Worm (Caenorhabditis elegans) whole organism, young adult: ENCODE measurements around the gene C32D5.10.

ENCODE experiments used
- B0019.2 ChIP-seq: fragments of 200-800 bp; sonication (Bioruptor generic); conservative IDR thresholded peaks from 2 replicates; pipeline ENCODE4 v1.3.6; 2022; ENCODE audit warnings: missing genetic modification reagents, missing genetic modification characterization, missing compliant biosample characterization
- B0336.3 ChIP-seq: fragments of 200-800 bp; sonication (Bioruptor generic); IDR thresholded peaks from 2 replicates; pipeline ENCODE4 v1.3.6; 2022; ENCODE audit warnings: missing genetic modification characterization, missing compliant biosample characterization
- F23B12.7 ChIP-seq: sonication (generic microtip); optimal IDR thresholded peaks from 2 replicates; lab custom pipeline; 2017; ENCODE audit warnings: missing genetic modification characterization, mild to moderate bottlenecking, missing compliant biosample characterization, antibody characterized with exemption, moderate library complexity; ENCODE audit not compliant: insufficient read depth
- F33H1.4 ChIP-seq: fragments of 200-800 bp; sonication (Bioruptor generic); IDR thresholded peaks from 2 replicates; pipeline ENCODE4 v1.3.6; 2022; ENCODE audit warnings: missing genetic modification reagents, missing genetic modification characterization, missing compliant biosample characterization
- F57A8.1 ChIP-seq: fragments of 200-800 bp; sonication (Bioruptor generic); optimal IDR thresholded peaks from 2 replicates; lab custom pipeline; 2018; ENCODE audit warnings: mild to moderate bottlenecking, missing genetic modification characterization, moderate library complexity, missing compliant biosample characterization
- K11D2.4 ChIP-seq: fragments of 200-800 bp; sonication (Bioruptor generic); IDR thresholded peaks from 2 replicates; pipeline ENCODE4 v1.3.6; 2022; ENCODE audit warnings: missing genetic modification reagents, missing genetic modification characterization, missing compliant biosample characterization
- K12H6.12 ChIP-seq: fragments of 200-800 bp; sonication (Bioruptor generic); optimal IDR thresholded peaks from 2 replicates; lab custom pipeline; 2018; ENCODE audit warnings: mild to moderate bottlenecking, missing genetic modification characterization, missing compliant biosample characterization
- T07F8.4 ChIP-seq: sonication (generic microtip); optimal IDR thresholded peaks from 2 replicates; lab custom pipeline; 2016; ENCODE audit warnings: mild to moderate bottlenecking, missing genetic modification characterization, moderate library complexity, missing compliant biosample characterization
- T26A5.8 ChIP-seq: sonication (generic microtip); optimal IDR thresholded peaks from 2 replicates; lab custom pipeline; 2016; ENCODE audit warnings: missing genetic modification characterization, missing compliant biosample characterization
- Y53F4B.3 ChIP-seq: fragments of 200-800 bp; sonication (Bioruptor generic); IDR thresholded peaks from 2 replicates; pipeline ENCODE4 v1.3.6; 2022; ENCODE audit warnings: missing genetic modification reagents, missing genetic modification characterization, missing compliant biosample characterization
- Y53G8AR.9 ChIP-seq: fragments of 200-800 bp; sonication (Bioruptor generic); conservative IDR thresholded peaks from 2 replicates; pipeline ENCODE4 v1.3.6; 2022; ENCODE audit warnings: missing genetic modification reagents, missing genetic modification characterization, missing compliant biosample characterization
- aptf-2 ChIP-seq: fragments of 200-800 bp; sonication (Bioruptor generic); conservative IDR thresholded peaks from 2 replicates; pipeline ENCODE4 v1.3.6; 2022; ENCODE audit warnings: missing genetic modification reagents, missing genetic modification characterization, missing compliant biosample characterization
- attf-3 ChIP-seq: fragments of 200-800 bp; sonication (Bioruptor generic); conservative IDR thresholded peaks from 2 replicates; pipeline ENCODE4 v1.3.6; 2022; ENCODE audit warnings: missing genetic modification reagents, missing genetic modification characterization, missing compliant biosample characterization
- cebp-1 ChIP-seq, 2 experiments: fragments of 200-800 bp in 1 of 2; sonication (Bioruptor generic) in 1 of 2; sonication (generic microtip) in 1 of 2; IDR thresholded peaks in 1 of 2; optimal IDR thresholded peaks in 1 of 2; 2 replicates each; pipeline versions ENCODE4 v1.3.6 to Lab custom; 2017 to 2022; ENCODE audit warnings: missing compliant biosample characterization in 2 of 2, missing genetic modification characterization in 2 of 2, mild to moderate bottlenecking in 1 of 2, missing genetic modification reagents in 1 of 2, moderate library complexity in 1 of 2
- ceh-91 ChIP-seq: fragments of 200-800 bp; sonication (Bioruptor generic); IDR thresholded peaks from 2 replicates; pipeline ENCODE4 v1.3.6; 2022; ENCODE audit warnings: missing genetic modification reagents, missing genetic modification characterization, missing compliant biosample characterization
- chd-7 ChIP-seq: sonication (generic microtip); optimal IDR thresholded peaks from 2 replicates; lab custom pipeline; 2016; ENCODE audit warnings: mild to moderate bottlenecking, missing genetic modification characterization, moderate library complexity, missing compliant biosample characterization
- dpl-1 ChIP-seq: fragments of 150-350 bp; optimal IDR thresholded peaks from 2 replicates; lab custom pipeline; 2014; ENCODE audit warnings: missing biosample characterization, missing genetic modification reagents, missing genetic modification characterization
- efl-1 ChIP-seq: fragments of 150-350 bp; optimal IDR thresholded peaks from 2 replicates; lab custom pipeline; 2014; ENCODE audit warnings: missing biosample characterization, missing genetic modification reagents, missing genetic modification characterization
- ets-4 ChIP-seq: fragments of 200-800 bp; sonication (Bioruptor generic); optimal IDR thresholded peaks from 2 replicates; lab custom pipeline; 2018; ENCODE audit warnings: mild to moderate bottlenecking, missing genetic modification characterization, missing compliant biosample characterization
- fkh-3 ChIP-seq: sonication (generic microtip); optimal IDR thresholded peaks from 2 replicates; lab custom pipeline; 2016; ENCODE audit warnings: mild to moderate bottlenecking, missing genetic modification characterization, missing compliant biosample characterization
- hlh-12 ChIP-seq: sonication (generic microtip); optimal IDR thresholded peaks from 2 replicates; lab custom pipeline; 2016; ENCODE audit warnings: missing genetic modification characterization, missing compliant biosample characterization
- hmg-1.2 ChIP-seq: fragments of 200-800 bp; sonication (Bioruptor generic); IDR thresholded peaks from 2 replicates; pipeline ENCODE4 v1.3.6; 2022; ENCODE audit warnings: missing genetic modification reagents, missing genetic modification characterization, missing compliant biosample characterization
- lin-35 ChIP-seq, 3 experiments: fragments of 150-350 bp in 2 of 3; sonication (generic microtip) in 1 of 3; optimal IDR thresholded peaks; 2 replicates each; lab custom pipeline; 2014 to 2018; ENCODE audit warnings: missing biosample characterization in 3 of 3, missing genetic modification characterization in 3 of 3, missing genetic modification reagents in 3 of 3
- lin-54 ChIP-seq: fragments of 200-800 bp; sonication (Bioruptor generic); optimal IDR thresholded peaks from 2 replicates; lab custom pipeline; 2018; ENCODE audit warnings: mild to moderate bottlenecking, missing genetic modification characterization, missing compliant biosample characterization
- lsl-1 ChIP-seq: fragments of 200-800 bp; sonication (Bioruptor generic); optimal IDR thresholded peaks from 2 replicates; lab custom pipeline; 2018; ENCODE audit warnings: mild to moderate bottlenecking, missing genetic modification characterization, moderate library complexity, missing compliant biosample characterization
- madf-10 ChIP-seq: sonication (generic microtip); optimal IDR thresholded peaks from 2 replicates; lab custom pipeline; 2016; ENCODE audit warnings: mild to moderate bottlenecking, missing genetic modification characterization, missing compliant biosample characterization
- madf-6 ChIP-seq: fragments of 200-800 bp; sonication (Bioruptor generic); IDR thresholded peaks from 2 replicates; pipeline ENCODE4 v1.3.6; 2022; ENCODE audit warnings: missing genetic modification reagents, missing genetic modification characterization, missing compliant biosample characterization
- mcd-1 ChIP-seq: fragments of 200-800 bp; sonication (Bioruptor generic); IDR thresholded peaks from 2 replicates; pipeline ENCODE4 v1.3.6; 2022; ENCODE audit warnings: missing genetic modification reagents, missing genetic modification characterization, missing compliant biosample characterization
- nfya-1 ChIP-seq: sonication (generic microtip); optimal IDR thresholded peaks from 2 replicates; lab custom pipeline; 2017; ENCODE audit warnings: antibody characterized with exemption, missing compliant biosample characterization, missing genetic modification characterization, borderline replicate concordance; ENCODE audit not compliant: insufficient read depth
- nhr-120 ChIP-seq: fragments of 200-800 bp; sonication (Bioruptor generic); IDR thresholded peaks from 2 replicates; pipeline ENCODE4 v1.3.6; 2022; ENCODE audit warnings: missing genetic modification characterization, missing compliant biosample characterization
- nhr-179 ChIP-seq: sonication (generic microtip); optimal IDR thresholded peaks from 2 replicates; lab custom pipeline; 2016; ENCODE audit warnings: mild to moderate bottlenecking, missing genetic modification characterization, missing compliant biosample characterization
- pbrm-1 ChIP-seq: fragments of 200-800 bp; sonication (Bioruptor generic); IDR thresholded peaks from 2 replicates; pipeline ENCODE4 v1.3.6; 2022; ENCODE audit warnings: missing genetic modification reagents, missing genetic modification characterization, missing compliant biosample characterization
- rec-8 ChIP-seq, 2 experiments: sonication (generic microtip); optimal IDR thresholded peaks; 2 replicates each; lab custom pipeline; 2016; ENCODE audit warnings: mild to moderate bottlenecking in 2 of 2, missing genetic modification characterization in 2 of 2, missing genetic modification reagents in 2 of 2, missing genotype in 2 of 2, missing biosample characterization in 1 of 2, missing compliant biosample characterization in 1 of 2, moderate library complexity in 1 of 2
- sea-2 ChIP-seq: fragments of 200-800 bp; sonication (Bioruptor generic); IDR thresholded peaks from 2 replicates; pipeline ENCODE4 v1.3.6; 2022; ENCODE audit warnings: missing genetic modification characterization, missing compliant biosample characterization
- sptf-2 ChIP-seq: fragments of 200-800 bp; sonication (Bioruptor generic); optimal IDR thresholded peaks from 2 replicates; lab custom pipeline; 2018; ENCODE audit warnings: mild to moderate bottlenecking, missing genetic modification characterization, missing compliant biosample characterization
- tlf-1 ChIP-seq: fragments of 200-800 bp; sonication (Bioruptor generic); optimal IDR thresholded peaks from 2 replicates; lab custom pipeline; 2018; ENCODE audit warnings: mild to moderate bottlenecking, missing genetic modification characterization, missing compliant biosample characterization
- unc-130 ChIP-seq: sonication (generic microtip); optimal IDR thresholded peaks from 2 replicates; lab custom pipeline; 2016; ENCODE audit warnings: missing genetic modification reagents, missing genetic modification characterization, missing compliant biosample characterization
- unc-62 ChIP-seq: fragments of 150-350 bp; optimal IDR thresholded peaks from 2 replicates; lab custom pipeline; 2014; ENCODE audit warnings: missing biosample characterization, missing genetic modification reagents, missing genetic modification characterization
- xnd-1 ChIP-seq: sonication (generic microtip); optimal IDR thresholded peaks from 2 replicates; lab custom pipeline; 2016; ENCODE audit warnings: missing genotype, missing genetic modification reagents, missing genetic modification characterization, missing compliant biosample characterization
- zim-3 ChIP-seq: sonication (generic microtip); optimal IDR thresholded peaks from 2 replicates; lab custom pipeline; 2017; ENCODE audit warnings: mild to moderate bottlenecking, missing genetic modification characterization, moderate library complexity, missing compliant biosample characterization
- ztf-18 ChIP-seq: sonication (generic microtip); optimal IDR thresholded peaks from 2 replicates; lab custom pipeline; 2016; ENCODE audit warnings: missing genotype, mild to moderate bottlenecking, missing genetic modification characterization, missing compliant biosample characterization
- ztf-22 ChIP-seq: fragments of 200-800 bp; sonication (Bioruptor generic); optimal IDR thresholded peaks from 2 replicates; lab custom pipeline; 2018; ENCODE audit warnings: mild to moderate bottlenecking, missing genetic modification characterization, moderate library complexity, missing compliant biosample characterization
- ztf-6 ChIP-seq: fragments of 200-800 bp; sonication (Bioruptor generic); IDR thresholded peaks from 2 replicates; pipeline ENCODE4 v1.3.6; 2022; ENCODE audit warnings: missing genetic modification reagents, missing genetic modification characterization, missing compliant biosample characterization

Gene C32D5.10

DNA sequence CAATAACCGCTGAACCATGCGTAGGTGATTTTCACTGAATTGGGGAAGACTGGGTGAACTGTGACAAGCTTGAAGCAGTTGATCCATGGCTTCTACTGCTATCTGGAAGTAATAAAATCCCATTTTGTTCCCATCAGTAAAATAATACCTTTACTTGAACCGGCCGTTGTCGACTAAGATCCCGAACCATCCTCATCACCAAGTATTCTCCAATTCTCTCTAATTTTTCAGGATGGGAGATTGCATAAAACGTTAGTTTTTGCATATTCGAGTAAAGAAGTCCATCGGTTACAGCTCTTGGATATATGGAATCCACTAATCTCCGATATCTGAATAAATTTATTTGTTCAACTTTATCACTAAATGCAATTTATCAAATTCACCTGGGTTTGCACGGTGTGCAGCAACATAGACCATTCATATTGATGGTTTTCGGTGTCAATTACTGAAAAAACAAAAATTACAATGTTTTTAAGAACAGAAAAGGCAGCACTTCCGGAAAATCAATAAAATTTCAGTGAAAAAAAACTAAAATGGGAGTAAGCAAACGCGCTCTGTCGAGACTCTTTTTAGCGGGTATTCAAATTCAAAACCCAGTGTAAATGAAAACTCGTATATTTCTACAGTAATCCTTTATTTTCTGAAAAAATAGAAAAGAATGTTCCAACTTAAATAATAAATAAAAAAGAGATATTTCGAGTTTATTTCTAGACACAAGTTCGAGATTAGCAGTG, 31.0 kb downstream of the C32D5.10 start, which contains the start of gene efr-3:
efr-3 (minus strand) TSS at position 505 of the 734 bp plus-strand sequence.
- TF ChIP-seq unc-62 (GFP tag; lab: Kevin White, UChicago) = no peak
- peak; percentile 84 for TF ChIP-seq lin-54
- TF ChIP-seq tlf-1 (GFP tag; lab: Kevin White, UChicago) = no peak
- peak; percentile 92 for TF ChIP-seq F23B12.7 (tag; lab: Kevin White, UChicago)
- no peak for TF ChIP-seq ets-4 (GFP tag; lab: Kevin White, UChicago)
- TF ChIP-seq fkh-3 (tag; lab: Kevin White, UChicago) = no peak
- no peak for TF ChIP-seq B0336.3
- peak; percentile 28 for TF ChIP-seq lsl-1
- peak; percentile 88 for TF ChIP-seq mcd-1 (GFP tag; lab: Robert Waterston, UW)
- TF ChIP-seq ztf-18 = no peak
- TF ChIP-seq dpl-1 (GFP tag; lab: Kevin White, UChicago) = peak; percentile 64
- no peak for TF ChIP-seq F33H1.4 (GFP tag; lab: Robert Waterston, UW)
- TF ChIP-seq chd-7 = no peak
- TF ChIP-seq ztf-6 (GFP tag; lab: Robert Waterston, UW) = no peak
- TF ChIP-seq cebp-1 (GFP tag; IDR thresholded peaks at IDR 0.05; lab: Robert Waterston, UW) = no peak
- TF ChIP-seq cebp-1 (tag; optimal IDR thresholded peaks at IDR 0.05; lab: Kevin White, UChicago) = no peak
- TF ChIP-seq pbrm-1 = no peak
- no peak for TF ChIP-seq B0019.2 (GFP tag; lab: Robert Waterston, UW)
- no peak for TF ChIP-seq F57A8.1 (GFP tag; lab: Kevin White, UChicago)
- TF ChIP-seq zim-3 (tag; lab: Kevin White, UChicago) = no peak
- no peak for TF ChIP-seq ztf-22 (GFP tag; lab: Kevin White, UChicago)
- TF ChIP-seq sea-2 (GFP tag; lab: Robert Waterston, UW) = no peak
- TF ChIP-seq nfya-1 = no peak
- TF ChIP-seq nhr-120 = no peak
- TF ChIP-seq efl-1 (GFP tag; lab: Kevin White, UChicago) = peak; percentile 66
- TF ChIP-seq ceh-91 (GFP tag; lab: Robert Waterston, UW) = no peak
- no peak for TF ChIP-seq T26A5.8
- no peak for TF ChIP-seq K11D2.4 (GFP tag; lab: Robert Waterston, UW)
- TF ChIP-seq T07F8.4 (tag; lab: Kevin White, UChicago) = no peak
- no peak for TF ChIP-seq attf-3 (GFP tag; lab: Robert Waterston, UW)
- peak in 1 of 3 experiments; percentile 52 for TF ChIP-seq lin-35 (GFP tag; optimal IDR thresholded peaks at IDR 0.05; lab: Kevin White, UChicago)
- no peak for TF ChIP-seq hmg-1.2 (GFP tag; lab: Robert Waterston, UW)
- no peak for TF ChIP-seq aptf-2 (GFP tag; lab: Robert Waterston, UW)

DNA sequence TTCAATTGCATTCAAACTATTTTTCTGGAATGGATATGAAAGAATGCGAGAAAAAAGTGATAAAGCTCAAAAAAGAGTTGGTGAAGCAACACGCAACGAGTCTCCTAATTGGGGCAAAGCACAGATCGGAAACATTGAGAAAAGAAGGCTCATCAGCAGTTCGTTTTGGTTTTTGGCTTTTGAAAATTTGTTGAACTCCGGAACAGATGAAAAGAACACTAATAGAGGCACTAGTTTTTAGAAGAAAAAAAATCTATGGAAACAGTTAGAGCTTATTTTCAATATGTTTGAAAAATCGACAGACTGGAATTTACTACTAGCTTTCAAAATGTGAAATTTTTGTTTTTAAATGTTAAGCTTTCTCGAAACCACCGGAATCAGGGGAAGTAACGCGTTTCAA, 39.9 kb downstream of the C32D5.10 start:
- TF ChIP-seq dpl-1 (GFP tag; lab: Kevin White, UChicago) (no peak), sptf-2 (no peak), K12H6.12 (no peak), Y53F4B.3 (GFP tag; lab: Robert Waterston, UW) (no peak), T26A5.8 (no peak), rec-8 (tag; optimal IDR thresholded peaks at IDR 0.05; lab: Kevin White, UChicago) (no peak), xnd-1 (tag; lab: Kevin White, UChicago) (no peak), nhr-179 (tag; lab: Kevin White, UChicago) (no peak), madf-6 (GFP tag; lab: Robert Waterston, UW) (no peak), ets-4 (GFP tag; lab: Kevin White, UChicago) (no peak), attf-3 (GFP tag; lab: Robert Waterston, UW) (no peak), Y53G8AR.9 (GFP tag; lab: Robert Waterston, UW) (no peak), madf-10 (tag; lab: Kevin White, UChicago) (no peak), hlh-12 (tag; lab: Kevin White, UChicago) (no peak), unc-130 (GFP tag; lab: Kevin White, UChicago) (no peak)
